Worm (Caenorhabditis elegans) whole organism, L4 larva: ENCODE measurements around the gene idpc-4.

Experiments
- D1046.2 ChIP-seq: fragments of 200-800 bp; sonication (Bioruptor generic); IDR thresholded peaks from 2 replicates; pipeline ENCODE4 v1.3.6; 2022; ENCODE audit warnings: missing genetic modification characterization, missing compliant biosample characterization
- F26F4.8 ChIP-seq: fragments of 200-800 bp; sonication (Bioruptor generic); conservative IDR thresholded peaks from 2 replicates; pipeline ENCODE4 v1.3.6; 2022; ENCODE audit warnings: missing genetic modification characterization, missing compliant biosample characterization
- F37D6.2 ChIP-seq: sonication (generic microtip); optimal IDR thresholded peaks from 2 replicates; lab custom pipeline; 2016; ENCODE audit warnings: mild to moderate bottlenecking, missing genetic modification characterization, missing compliant biosample characterization
- F49E8.2 ChIP-seq: sonication (generic microtip); optimal IDR thresholded peaks from 2 replicates; lab custom pipeline; 2016; ENCODE audit warnings: missing compliant biosample characterization, mild to moderate bottlenecking, missing genetic modification characterization, borderline replicate concordance
- R02D3.7 ChIP-seq: fragments of 150-350 bp; sonication (generic microtip); optimal IDR thresholded peaks from 3 replicates; lab custom pipeline; 2014; ENCODE audit warnings: missing biosample characterization, missing genetic modification characterization
- T26A8.4 ChIP-seq: fragments of 200-800 bp; sonication (Bioruptor generic); IDR thresholded peaks from 2 replicates; pipeline ENCODE4 v1.3.6; 2022; ENCODE audit warnings: missing genetic modification characterization, missing compliant biosample characterization
- Y105C5A.15 ChIP-seq: fragments of 200-800 bp; sonication (Bioruptor generic); IDR thresholded peaks from 2 replicates; pipeline ENCODE4 v1.3.6; 2022; ENCODE audit warnings: missing genetic modification characterization, missing compliant biosample characterization
- Y5F2A.4 ChIP-seq: fragments of 200-800 bp; sonication (Bioruptor generic); optimal IDR thresholded peaks from 2 replicates; lab custom pipeline; 2018; ENCODE audit warnings: mild to moderate bottlenecking, missing genetic modification characterization, missing compliant biosample characterization
- ama-1 ChIP-seq: fragments of 150-350 bp; optimal IDR thresholded peaks from 2 replicates; lab custom pipeline; 2014; ENCODE audit warnings: inconsistent platforms, mixed read lengths
- attf-4 ChIP-seq: sonication (generic microtip); optimal IDR thresholded peaks from 3 replicates; lab custom pipeline; 2017; ENCODE audit warnings: missing biosample characterization, missing genetic modification characterization
- ceh-82 ChIP-seq: sonication (generic microtip); optimal IDR thresholded peaks from 2 replicates; lab custom pipeline; 2017; ENCODE audit warnings: missing biosample characterization, missing genetic modification characterization
- cey-2 ChIP-seq: sonication (generic microtip); optimal IDR thresholded peaks from 3 replicates; lab custom pipeline; 2017; ENCODE audit warnings: missing genetic modification characterization, mild to moderate bottlenecking, missing compliant biosample characterization, antibody characterized with exemption, borderline replicate concordance; ENCODE audit not compliant: insufficient read depth
- ctbp-1 ChIP-seq: fragments of 200-800 bp; sonication (Bioruptor generic); IDR thresholded peaks from 2 replicates; pipeline ENCODE4 v1.3.6; 2022; ENCODE audit warnings: missing genetic modification reagents, missing genetic modification characterization, missing compliant biosample characterization
- daf-12 ChIP-seq: fragments of 150-350 bp; optimal IDR thresholded peaks from 2 replicates; lab custom pipeline; 2014; ENCODE audit warnings: missing biosample characterization, missing genetic modification reagents, missing genetic modification characterization
- daf-8 ChIP-seq: fragments of 200-800 bp; sonication (Bioruptor generic); IDR thresholded peaks from 2 replicates; pipeline ENCODE4 v1.3.6; 2022; ENCODE audit warnings: missing genetic modification characterization, missing compliant biosample characterization
- dmd-6 ChIP-seq: fragments of 200-800 bp; sonication (Bioruptor generic); IDR thresholded peaks from 2 replicates; pipeline ENCODE4 v1.3.6; 2022; ENCODE audit warnings: missing genetic modification reagents, missing genetic modification characterization, missing compliant biosample characterization
- dmd-9 ChIP-seq: fragments of 200-800 bp; sonication (Bioruptor generic); IDR thresholded peaks from 2 replicates; pipeline ENCODE4 v1.3.6; 2022; ENCODE audit warnings: missing genetic modification reagents, missing genetic modification characterization, missing compliant biosample characterization
- duxl-1 ChIP-seq: sonication (generic microtip); optimal IDR thresholded peaks from 2 replicates; lab custom pipeline; 2016; ENCODE audit warnings: mild to moderate bottlenecking, missing genetic modification characterization, moderate library complexity, missing compliant biosample characterization; ENCODE audit not compliant: poor library complexity
- fos-1 ChIP-seq: fragments of 150-350 bp; optimal IDR thresholded peaks from 2 replicates; lab custom pipeline; 2014; ENCODE audit warnings: missing biosample characterization, missing genetic modification characterization
- gei-8 ChIP-seq: fragments of 200-800 bp; sonication (Bioruptor generic); optimal IDR thresholded peaks from 2 replicates; lab custom pipeline; 2018; ENCODE audit warnings: mild to moderate bottlenecking, missing genetic modification characterization, missing compliant biosample characterization
- jun-1 ChIP-seq: fragments of 150-350 bp; optimal IDR thresholded peaks from 2 replicates; lab custom pipeline; 2014; ENCODE audit warnings: missing biosample characterization, missing genetic modification reagents, missing genetic modification characterization
- lin-1 ChIP-seq: fragments of 200-800 bp; sonication (Bioruptor generic); IDR thresholded peaks from 2 replicates; pipeline ENCODE4 v1.3.6; 2022; ENCODE audit warnings: missing genetic modification reagents, missing genetic modification characterization, missing compliant biosample characterization
- lin-13 ChIP-seq: fragments of 150-350 bp; optimal IDR thresholded peaks from 2 replicates; lab custom pipeline; 2014; ENCODE audit warnings: missing biosample characterization, missing genetic modification reagents, missing genetic modification characterization
- lin-15B ChIP-seq: fragments of 150-350 bp; sonication (generic microtip); optimal IDR thresholded peaks from 3 replicates; lab custom pipeline; 2014; ENCODE audit warnings: missing biosample characterization, missing genetic modification characterization
- lin-39 ChIP-seq: fragments of 150-350 bp; optimal IDR thresholded peaks from 2 replicates; lab custom pipeline; 2014; ENCODE audit warnings: missing biosample characterization, missing genetic modification reagents, missing genetic modification characterization
- madf-5 ChIP-seq, 2 experiments: fragments of 200-800 bp; sonication (Bioruptor generic); IDR thresholded peaks; 2 replicates each; pipeline ENCODE4 v1.3.6; 2022; ENCODE audit warnings: missing compliant biosample characterization in 2 of 2, missing genetic modification characterization in 2 of 2
- mep-1 ChIP-seq: fragments of 150-350 bp; sonication (generic microtip); optimal IDR thresholded peaks from 3 replicates; lab custom pipeline; 2014; ENCODE audit warnings: missing biosample characterization, missing genetic modification characterization
- mes-2 ChIP-seq: sonication (generic microtip); optimal IDR thresholded peaks from 2 replicates; lab custom pipeline; 2016; ENCODE audit warnings: missing genotype, mild to moderate bottlenecking, missing genetic modification characterization, missing compliant biosample characterization; ENCODE audit not compliant: poor library complexity, severe bottlenecking
- mxl-2 ChIP-seq: fragments of 200-800 bp; sonication (Bioruptor generic); conservative IDR thresholded peaks from 2 replicates; pipeline ENCODE4 v1.3.6; 2022; ENCODE audit warnings: missing genetic modification reagents, missing genetic modification characterization, missing compliant biosample characterization
- nhr-10 ChIP-seq: fragments of 150-350 bp; optimal IDR thresholded peaks from 2 replicates; lab custom pipeline; 2014; ENCODE audit warnings: missing biosample characterization, missing genetic modification characterization
- nhr-102 ChIP-seq: sonication (generic microtip); optimal IDR thresholded peaks from 2 replicates; lab custom pipeline; 2016; ENCODE audit warnings: mild to moderate bottlenecking, missing genetic modification characterization, moderate library complexity, missing compliant biosample characterization
- nhr-11 ChIP-seq: fragments of 150-350 bp; optimal IDR thresholded peaks from 2 replicates; lab custom pipeline; 2014; ENCODE audit warnings: missing biosample characterization, missing genetic modification characterization
- nhr-41 ChIP-seq: fragments of 200-800 bp; sonication (Bioruptor generic); IDR thresholded peaks from 2 replicates; pipeline ENCODE4 v1.3.6; 2022; ENCODE audit warnings: missing genetic modification reagents, missing genetic modification characterization, missing compliant biosample characterization
- nhr-42 ChIP-seq: fragments of 200-800 bp; sonication (Bioruptor generic); IDR thresholded peaks from 2 replicates; pipeline ENCODE4 v1.3.6; 2022; ENCODE audit warnings: missing genetic modification characterization, missing compliant biosample characterization
- nhr-48 ChIP-seq: sonication (generic microtip); optimal IDR thresholded peaks from 2 replicates; lab custom pipeline; 2016; ENCODE audit warnings: mild to moderate bottlenecking, missing genetic modification characterization, missing compliant biosample characterization
- pha-4 ChIP-seq, 2 experiments: fragments of 150-350 bp in 1 of 2; fragments of 200-800 bp in 1 of 2; sonication (Bioruptor generic) in 1 of 2; IDR thresholded peaks in 1 of 2; optimal IDR thresholded peaks in 1 of 2; 2 replicates each; pipeline versions ENCODE4 v1.3.6 to Lab custom; 2014 to 2022; ENCODE audit warnings: missing genetic modification characterization in 2 of 2, missing genetic modification reagents in 2 of 2, missing biosample characterization in 1 of 2, missing compliant biosample characterization in 1 of 2
- php-3 ChIP-seq: fragments of 200-800 bp; sonication (Bioruptor generic); IDR thresholded peaks from 2 replicates; pipeline ENCODE4 v1.3.6; 2022; ENCODE audit warnings: missing genetic modification reagents, missing genetic modification characterization, missing compliant biosample characterization
- pqm-1 ChIP-seq: sonication (generic microtip); optimal IDR thresholded peaks from 2 replicates; lab custom pipeline; 2017; ENCODE audit warnings: missing biosample characterization, missing genetic modification characterization
- rbr-2 ChIP-seq: sonication (generic microtip); optimal IDR thresholded peaks from 2 replicates; lab custom pipeline; 2016; ENCODE audit warnings: missing genotype, missing genetic modification characterization, missing compliant biosample characterization
- saeg-2 ChIP-seq: fragments of 200-800 bp; sonication (Bioruptor generic); IDR thresholded peaks from 2 replicates; pipeline ENCODE4 v1.3.6; 2022; ENCODE audit warnings: missing genetic modification reagents, missing genetic modification characterization, missing compliant biosample characterization
- tra-1 ChIP-seq: fragments of 200-800 bp; sonication (Bioruptor generic); IDR thresholded peaks from 2 replicates; pipeline ENCODE4 v1.3.6; 2022; ENCODE audit warnings: missing genetic modification reagents, missing genetic modification characterization, missing compliant biosample characterization
- unc-62 ChIP-seq, 3 experiments: fragments of 150-350 bp in 1 of 3; sonication (generic microtip); optimal IDR thresholded peaks in 2 of 3; peaks in 1 of 3; 1 replicate in 1 of 3; 2 replicates in 2 of 3; lab custom pipeline; 2014 to 2017; ENCODE audit warnings: missing biosample characterization in 3 of 3, missing genetic modification characterization in 3 of 3, missing genetic modification reagents in 3 of 3, missing genotype in 1 of 3
- zfp-3 ChIP-seq: fragments of 200-800 bp; sonication (Bioruptor generic); conservative IDR thresholded peaks from 2 replicates; pipeline ENCODE4 v1.3.6; 2022; ENCODE audit warnings: missing genetic modification reagents, missing genetic modification characterization, missing compliant biosample characterization
- zip-2 ChIP-seq: fragments of 150-350 bp; optimal IDR thresholded peaks from 2 replicates; lab custom pipeline; 2014; ENCODE audit warnings: missing biosample characterization, missing genetic modification characterization

idpc-4 gene

ce11 chrV:9582594-9583322 is 42.5 kb upstream of the idpc-4 start, which contains the start of gene rtfo-1 (continued):
- TF ChIP-seq cey-2 (tag; lab: Kevin White, UChicago), result no peak
- TF ChIP-seq lin-13 (GFP tag; lab: Kevin White, UChicago), result no peak
- no peak for TF ChIP-seq rbr-2 (tag; lab: Kevin White, UChicago)
- no peak for TF ChIP-seq ceh-82 (tag; lab: Kevin White, UChicago)
- no peak for TF ChIP-seq daf-12 (tag; lab: Kevin White, UChicago)
- no peak for TF ChIP-seq attf-4
- TF ChIP-seq mxl-2, result no peak
- TF ChIP-seq T26A8.4, result no peak
- no peak for TF ChIP-seq zfp-3 (GFP tag; lab: Robert Waterston, UW)
- TF ChIP-seq F37D6.2 (tag; lab: Kevin White, UChicago), result no peak
- TF ChIP-seq tra-1 (GFP tag; lab: Robert Waterston, UW), result no peak
- no peak for TF ChIP-seq pha-4 (GFP tag; IDR thresholded peaks at IDR 0.05; lab: Robert Waterston, UW)
- TF ChIP-seq pha-4 (tag; optimal IDR thresholded peaks at IDR 0.05; lab: Kevin White, UChicago), result peak; percentile 24
- no peak for TF ChIP-seq jun-1 (tag; lab: Kevin White, UChicago)
- TF ChIP-seq dmd-9, result no peak
- no peak for TF ChIP-seq fos-1
- no peak for TF ChIP-seq lin-39 (tag; lab: Kevin White, UChicago)
- TF ChIP-seq ama-1, result no peak
- TF ChIP-seq lin-1 (GFP tag; lab: Robert Waterston, UW), result no peak
- no peak for TF ChIP-seq F49E8.2 (tag; lab: Kevin White, UChicago)
- peak; percentile 58 for TF ChIP-seq mep-1 (tag; lab: Kevin White, UChicago)
- TF ChIP-seq gei-8, result no peak
- no peak for TF ChIP-seq nhr-11 (tag; lab: Kevin White, UChicago)
- TF ChIP-seq pqm-1 (tag; lab: Kevin White, UChicago), result no peak
- no peak for TF ChIP-seq nhr-42 (GFP tag; lab: Robert Waterston, UW)
- no peak for TF ChIP-seq R02D3.7 (tag; lab: Kevin White, UChicago)
- no peak for TF ChIP-seq madf-5 (GFP tag; IDR thresholded peaks at IDR 0.05; lab: Robert Waterston, UW)
- no peak for TF ChIP-seq php-3 (GFP tag; lab: Robert Waterston, UW)
- TF ChIP-seq nhr-10, result no peak
- no peak for TF ChIP-seq lin-15B (tag; lab: Kevin White, UChicago)
- no peak for TF ChIP-seq ctbp-1 (GFP tag; lab: Robert Waterston, UW)
- TF ChIP-seq nhr-48 (tag; lab: Kevin White, UChicago), result no peak
- TF ChIP-seq duxl-1 (tag; lab: Kevin White, UChicago), result no peak
- peak; percentile 8 for TF ChIP-seq nhr-102 (tag; lab: Kevin White, UChicago)
- TF ChIP-seq zip-2 (tag; lab: Kevin White, UChicago), result no peak
- no peak for TF ChIP-seq Y105C5A.15 (GFP tag; lab: Robert Waterston, UW)
- no peak for TF ChIP-seq Y5F2A.4 (GFP tag; lab: Kevin White, UChicago)
- TF ChIP-seq dmd-6, result no peak
- no peak for TF ChIP-seq saeg-2 (GFP tag; lab: Robert Waterston, UW)
- TF ChIP-seq F26F4.8, result no peak
- no peak for TF ChIP-seq nhr-41 (GFP tag; lab: Robert Waterston, UW)
- peak; percentile 86 for TF ChIP-seq mes-2 (tag; lab: Kevin White, UChicago)
- no peak for TF ChIP-seq unc-62 (GFP tag; optimal IDR thresholded peaks at IDR 0.05 in 1 of 2; lab: Kevin White, UChicago)
- TF ChIP-seq unc-62 (tag; optimal IDR thresholded peaks at IDR 0.05; lab: Kevin White, UChicago), result no peak
- TF ChIP-seq D1046.2, result no peak
- no peak for TF ChIP-seq daf-8
